Worm (Caenorhabditis elegans) whole organism, L2 larva: ENCODE data around the gene mrpl-39.

Source experiments
- R02D3.7 ChIP-seq: fragments of 150-350 bp; optimal IDR thresholded peaks from 2 replicates; lab custom pipeline; 2014; ENCODE audit warnings: missing biosample characterization, missing genetic modification characterization
- ZK546.5 ChIP-seq: sonication (generic microtip); optimal IDR thresholded peaks from 2 replicates; lab custom pipeline; 2017; ENCODE audit warnings: missing biosample characterization, missing genetic modification characterization
- nhr-23 ChIP-seq: fragments of 150-350 bp; optimal IDR thresholded peaks from 2 replicates; lab custom pipeline; 2014; ENCODE audit warnings: missing biosample characterization, missing genetic modification reagents, missing genetic modification characterization

- TF ChIP-seq R02D3.7 (tag; lab: Kevin White, UChicago) (no peak), ZK546.5 (tag; lab: Kevin White, UChicago) (no peak), nhr-23 (tag; lab: Kevin White, UChicago) (no peak)
Observed at ce11 chrV:1824528-1824927, 3.1 kb downstream of the mrpl-39 start.
